Worm (Caenorhabditis elegans) whole organism, L1 larva: Measurements from ENCODE around the gene esyt-2.

Experiments
- C04F5.9 ChIP-seq: sonication (generic microtip); optimal IDR thresholded peaks from 2 replicates; lab custom pipeline; 2016; ENCODE audit warnings: missing genetic modification characterization, missing compliant biosample characterization
- C16A3.4 ChIP-seq: fragments of 150-350 bp; optimal IDR thresholded peaks from 2 replicates; lab custom pipeline; 2014; ENCODE audit warnings: missing biosample characterization, missing genetic modification characterization
- C34B4.2 ChIP-seq: sonication (generic microtip); optimal IDR thresholded peaks from 2 replicates; lab custom pipeline; 2017; ENCODE audit warnings: mild to moderate bottlenecking, missing genetic modification characterization, missing compliant biosample characterization
- blmp-1 ChIP-seq: fragments of 150-350 bp; optimal IDR thresholded peaks from 2 replicates; lab custom pipeline; 2014; ENCODE audit warnings: missing biosample characterization, missing genetic modification characterization
- ceh-63 ChIP-seq: fragments of 200-800 bp; sonication (Bioruptor generic); optimal IDR thresholded peaks from 2 replicates; lab custom pipeline; 2018; ENCODE audit warnings: mild to moderate bottlenecking, missing genetic modification characterization, missing compliant biosample characterization
- ceh-82 ChIP-seq, 3 experiments: fragments of 150-350 bp in 1 of 3; sonication (generic microtip) in 2 of 3; optimal IDR thresholded peaks; 2 replicates each; lab custom pipeline; 2014 to 2017; ENCODE audit warnings: missing biosample characterization in 3 of 3, missing genetic modification characterization in 3 of 3
- ces-1 ChIP-seq: fragments of 150-350 bp; optimal IDR thresholded peaks from 2 replicates; lab custom pipeline; 2014; ENCODE audit warnings: missing biosample characterization, missing genetic modification reagents, missing genetic modification characterization
- dsc-1 ChIP-seq: sonication (generic microtip); optimal IDR thresholded peaks from 2 replicates; lab custom pipeline; 2016; ENCODE audit warnings: mild to moderate bottlenecking, missing genetic modification characterization, missing compliant biosample characterization
- efl-1 ChIP-seq, 4 experiments: fragments of 150-350 bp; optimal IDR thresholded peaks in 3 of 4; peaks in 1 of 4; 1 replicate in 1 of 4; 2 replicates in 3 of 4; lab custom pipeline; 2014; ENCODE audit warnings: missing biosample characterization in 2 of 4, missing genetic modification characterization in 2 of 4, missing genetic modification reagents in 2 of 4
- efl-3 ChIP-seq: fragments of 200-800 bp; sonication (Bioruptor generic); optimal IDR thresholded peaks from 2 replicates; lab custom pipeline; 2018; ENCODE audit warnings: mild to moderate bottlenecking, missing genetic modification characterization, missing compliant biosample characterization
- egl-27 ChIP-seq, 2 experiments: fragments of 150-350 bp in 1 of 2; sonication (generic microtip); optimal IDR thresholded peaks; 3 replicates each; lab custom pipeline; 2017 to 2018; ENCODE audit warnings: missing biosample characterization in 2 of 2, missing genetic modification characterization in 2 of 2, missing genetic modification reagents in 2 of 2
- elt-2 ChIP-seq: sonication (generic microtip); optimal IDR thresholded peaks from 2 replicates; lab custom pipeline; 2016; ENCODE audit warnings: missing genetic modification characterization, mild to moderate bottlenecking, inconsistent platforms, missing compliant biosample characterization, missing genetic modification reagents
- fkh-4 ChIP-seq: sonication (generic microtip); optimal IDR thresholded peaks from 2 replicates; lab custom pipeline; 2016; ENCODE audit warnings: missing compliant biosample characterization, missing genetic modification characterization, borderline replicate concordance
- fkh-8 ChIP-seq: sonication (generic microtip); optimal IDR thresholded peaks from 2 replicates; lab custom pipeline; 2016; ENCODE audit warnings: mild to moderate bottlenecking, missing genetic modification characterization, missing compliant biosample characterization
- fos-1 ChIP-seq: fragments of 150-350 bp; optimal IDR thresholded peaks from 2 replicates; lab custom pipeline; 2014; ENCODE audit warnings: missing biosample characterization, missing genetic modification characterization
- grh-1 ChIP-seq: fragments of 200-800 bp; sonication (Bioruptor generic); IDR thresholded peaks from 2 replicates; pipeline ENCODE4 v1.3.6; 2022; ENCODE audit warnings: missing genetic modification reagents, missing genetic modification characterization, missing compliant biosample characterization
- hpl-2 ChIP-seq: fragments of 150-350 bp; optimal IDR thresholded peaks from 2 replicates; lab custom pipeline; 2014; ENCODE audit warnings: missing biosample characterization, missing genetic modification reagents, missing genetic modification characterization
- irx-1 ChIP-seq: sonication (generic microtip); optimal IDR thresholded peaks from 2 replicates; lab custom pipeline; 2016; ENCODE audit warnings: missing genetic modification characterization, missing compliant biosample characterization
- isw-1 ChIP-seq: fragments of 200-800 bp; sonication (Bioruptor generic); IDR thresholded peaks from 2 replicates; pipeline ENCODE4 v1.3.6; 2022; ENCODE audit warnings: missing genetic modification characterization, missing compliant biosample characterization
- lin-13 ChIP-seq: fragments of 150-350 bp; optimal IDR thresholded peaks from 2 replicates; lab custom pipeline; 2014; ENCODE audit warnings: missing biosample characterization, missing genetic modification reagents, missing genetic modification characterization
- lin-14 ChIP-seq: fragments of 200-800 bp; sonication (Bioruptor generic); optimal IDR thresholded peaks from 2 replicates; lab custom pipeline; 2018; ENCODE audit warnings: mild to moderate bottlenecking, missing genetic modification characterization, moderate library complexity, missing compliant biosample characterization
- lin-15B ChIP-seq: fragments of 150-350 bp; sonication (generic microtip); optimal IDR thresholded peaks from 3 replicates; lab custom pipeline; 2014; ENCODE audit warnings: missing biosample characterization, missing genetic modification characterization
- lin-35 ChIP-seq, 2 experiments: fragments of 150-350 bp; optimal IDR thresholded peaks; 2 replicates each; lab custom pipeline; 2014; ENCODE audit warnings: missing biosample characterization in 2 of 2, missing genetic modification characterization in 2 of 2, missing genetic modification reagents in 2 of 2
- lir-3 ChIP-seq: sonication (generic microtip); optimal IDR thresholded peaks from 2 replicates; lab custom pipeline; 2016; ENCODE audit warnings: mild to moderate bottlenecking, missing genetic modification characterization, moderate library complexity, missing compliant biosample characterization; ENCODE audit not compliant: poor library complexity
- lsy-2 ChIP-seq, 2 experiments: fragments of 150-350 bp; optimal IDR thresholded peaks; 2 replicates each; lab custom pipeline; 2014; ENCODE audit warnings: missing biosample characterization in 2 of 2, missing genetic modification characterization in 2 of 2
- mdl-1 ChIP-seq, 2 experiments: fragments of 150-350 bp; optimal IDR thresholded peaks; 2 replicates each; lab custom pipeline; 2014 to 2017; ENCODE audit warnings: missing biosample characterization in 2 of 2, missing genetic modification characterization in 2 of 2, inconsistent platforms in 1 of 2
- mep-1 ChIP-seq: fragments of 150-350 bp; optimal IDR thresholded peaks from 2 replicates; lab custom pipeline; 2014; ENCODE audit warnings: missing biosample characterization, missing genetic modification characterization
- nhr-11 ChIP-seq: fragments of 150-350 bp; optimal IDR thresholded peaks from 2 replicates; lab custom pipeline; 2014; ENCODE audit warnings: missing biosample characterization, missing genetic modification characterization
- nhr-19 ChIP-seq: fragments of 200-800 bp; sonication (Bioruptor generic); conservative IDR thresholded peaks from 2 replicates; pipeline ENCODE4 v1.3.6; 2022; ENCODE audit warnings: missing genetic modification characterization, missing compliant biosample characterization
- nhr-20 ChIP-seq: sonication (generic microtip); optimal IDR thresholded peaks from 2 replicates; lab custom pipeline; 2016; ENCODE audit warnings: mild to moderate bottlenecking, missing genetic modification characterization, missing compliant biosample characterization
- nhr-237 ChIP-seq: fragments of 150-350 bp; optimal IDR thresholded peaks from 2 replicates; lab custom pipeline; 2014; ENCODE audit warnings: missing biosample characterization, missing genetic modification characterization
- nhr-47 ChIP-seq: sonication (generic microtip); optimal IDR thresholded peaks from 2 replicates; lab custom pipeline; 2016; ENCODE audit warnings: mild to moderate bottlenecking, missing genetic modification characterization, moderate library complexity, missing compliant biosample characterization
- nhr-76 ChIP-seq: sonication (generic microtip); optimal IDR thresholded peaks from 2 replicates; lab custom pipeline; 2017; ENCODE audit warnings: missing biosample characterization, missing genetic modification characterization
- nhr-77 ChIP-seq: fragments of 150-350 bp; optimal IDR thresholded peaks from 2 replicates; lab custom pipeline; 2014; ENCODE audit warnings: missing biosample characterization, missing genetic modification characterization
- nhr-85 ChIP-seq: sonication (generic microtip); peaks from one replicate; lab custom pipeline; 2016; ENCODE audit warnings: missing genetic modification characterization, inconsistent platforms, missing compliant biosample characterization
- skn-1 ChIP-seq: fragments of 150-350 bp; optimal IDR thresholded peaks from 2 replicates; lab custom pipeline; 2014; ENCODE audit warnings: missing biosample characterization, missing genetic modification characterization
- sox-4 ChIP-seq: sonication (generic microtip); optimal IDR thresholded peaks from 2 replicates; lab custom pipeline; 2016; ENCODE audit warnings: missing genetic modification characterization, missing compliant biosample characterization
- sptf-1 ChIP-seq: fragments of 150-350 bp; optimal IDR thresholded peaks from 2 replicates; lab custom pipeline; 2014; ENCODE audit warnings: missing biosample characterization, missing genetic modification characterization
- sup-37 ChIP-seq: fragments of 200-800 bp; sonication (Bioruptor generic); optimal IDR thresholded peaks from 2 replicates; lab custom pipeline; 2018; ENCODE audit warnings: mild to moderate bottlenecking, missing genetic modification characterization, missing compliant biosample characterization
- tlp-1 ChIP-seq: fragments of 150-350 bp; optimal IDR thresholded peaks from 2 replicates; lab custom pipeline; 2014; ENCODE audit warnings: missing biosample characterization, missing genetic modification characterization
- unc-130 ChIP-seq: fragments of 150-350 bp; optimal IDR thresholded peaks from 2 replicates; lab custom pipeline; 2017; ENCODE audit warnings: missing biosample characterization, missing genetic modification characterization, inconsistent platforms
- unc-62 ChIP-seq: fragments of 150-350 bp; optimal IDR thresholded peaks from 2 replicates; lab custom pipeline; 2014; ENCODE audit warnings: missing biosample characterization, missing genetic modification reagents, missing genetic modification characterization
- unc-86 ChIP-seq: sonication (generic microtip); optimal IDR thresholded peaks from 2 replicates; lab custom pipeline; 2016; ENCODE audit warnings: missing genetic modification characterization, missing compliant biosample characterization
- unc-98 ChIP-seq: fragments of 200-800 bp; sonication (Bioruptor generic); IDR thresholded peaks from 2 replicates; pipeline ENCODE4 v1.3.6; 2022; ENCODE audit warnings: missing genetic modification characterization, missing compliant biosample characterization
- xbp-1 ChIP-seq: sonication (generic microtip); optimal IDR thresholded peaks from 2 replicates; lab custom pipeline; 2016; ENCODE audit warnings: missing genetic modification characterization, missing compliant biosample characterization
- zip-4 ChIP-seq: fragments of 200-800 bp; sonication (Bioruptor generic); optimal IDR thresholded peaks from 2 replicates; lab custom pipeline; 2018; ENCODE audit warnings: mild to moderate bottlenecking, missing genetic modification characterization, moderate library complexity, missing compliant biosample characterization

esyt-2 gene

ce11 chrIII:6221403-6221802, 9.4 kb downstream of the esyt-2 start:
- TF ChIP-seq ceh-82 (tag; optimal IDR thresholded peaks at IDR 0.05; lab: Kevin White, UChicago) = no peak
- no peak for TF ChIP-seq C34B4.2 (tag; lab: Kevin White, UChicago)
- no peak for TF ChIP-seq sox-4 (tag; lab: Kevin White, UChicago)
- no peak for TF ChIP-seq ceh-63
- no peak for TF ChIP-seq egl-27 (tag; optimal IDR thresholded peaks at IDR 0.05; lab: Kevin White, UChicago)
- TF ChIP-seq unc-86 (tag; lab: Kevin White, UChicago) = peak; percentile 5
- TF ChIP-seq nhr-19 (GFP tag; lab: Robert Waterston, UW) = no peak
- TF ChIP-seq grh-1 = no peak
- no peak for TF ChIP-seq lsy-2 (tag; optimal IDR thresholded peaks at IDR 0.05; lab: Kevin White, UChicago)
- peak; percentile 30 for TF ChIP-seq lin-14 (GFP tag; lab: Kevin White, UChicago)
- no peak for TF ChIP-seq efl-3 (GFP tag; lab: Kevin White, UChicago)
- TF ChIP-seq elt-2 (tag; lab: Kevin White, UChicago) = no peak
- no peak for TF ChIP-seq nhr-76
- TF ChIP-seq nhr-77 (tag; lab: Kevin White, UChicago) = no peak
- peak; percentile 57 for TF ChIP-seq fkh-8
- TF ChIP-seq unc-62 (GFP tag; lab: Kevin White, UChicago) = no peak
- TF ChIP-seq dsc-1 (tag; lab: Kevin White, UChicago) = no peak
- no peak for TF ChIP-seq skn-1 (tag; lab: Kevin White, UChicago)

- TF ChIP-seq blmp-1 (peak; percentile 34), fos-1 (tag; lab: Kevin White, UChicago) (no peak), C04F5.9 (tag; lab: Kevin White, UChicago) (no peak), isw-1 (GFP tag; lab: Robert Waterston, UW) (no peak)
- TF ChIP-seq, all 84 proteins: peak for 1
Measured at ce11 chrIII:6216833-6217466, 13.8 kb downstream of the esyt-2 start, which contains the start of gene hot-4. Gene hot-4, plus strand, starts transcription at chrIII:6217416.

- TF ChIP-seq irx-1 (tag; lab: Kevin White, UChicago) (no peak), ces-1 (GFP tag; lab: Kevin White, UChicago) (no peak), sup-37 (GFP tag; lab: Kevin White, UChicago) (no peak), sptf-1 (no peak), fkh-4 (tag; lab: Kevin White, UChicago) (no peak), unc-130 (tag; lab: Kevin White, UChicago) (peak; percentile 44), lin-15B (tag; lab: Kevin White, UChicago) (no peak), zip-4 (GFP tag; lab: Kevin White, UChicago) (no peak), unc-86 (tag; lab: Kevin White, UChicago) (no peak), skn-1 (tag; lab: Kevin White, UChicago) (no peak), lir-3 (tag; lab: Kevin White, UChicago) (no peak), isw-1 (GFP tag; lab: Robert Waterston, UW) (no peak), dsc-1 (tag; lab: Kevin White, UChicago) (no peak), unc-98 (GFP tag; lab: Robert Waterston, UW) (no peak), lin-14 (GFP tag; lab: Kevin White, UChicago) (no peak), hpl-2 (GFP tag; lab: Kevin White, UChicago) (no peak), efl-1 (optimal IDR thresholded peaks at IDR 0.05; lab: Kevin White, UChicago) (no peak), efl-1 (GFP tag; optimal IDR thresholded peaks at IDR 0.05 in 1 of 2; lab: Kevin White, UChicago) (no peak), nhr-20 (tag; lab: Kevin White, UChicago) (peak; percentile 12), blmp-1 (peak; percentile 76), nhr-47 (tag; lab: Kevin White, UChicago) (no peak), nhr-85 (peak; percentile 47), mdl-1 (tag; optimal IDR thresholded peaks at IDR 0.05; lab: Kevin White, UChicago) (peak in 1 of 2 experiments; percentile 59), mep-1 (no peak), lin-13 (GFP tag; lab: Kevin White, UChicago) (no peak), C16A3.4 (no peak), tlp-1 (tag; lab: Kevin White, UChicago) (no peak), nhr-11 (no peak), xbp-1 (no peak), lsy-2 (tag; optimal IDR thresholded peaks at IDR 0.05; lab: Kevin White, UChicago) (peak in 1 of 2 experiments; percentile 34), nhr-19 (GFP tag; lab: Robert Waterston, UW) (peak; percentile 67), lin-35 (GFP tag; optimal IDR thresholded peaks at IDR 0.05; lab: Kevin White, UChicago) (peak in 1 of 2 experiments; percentile 47), nhr-237 (tag; lab: Kevin White, UChicago) (no peak), unc-62 (GFP tag; lab: Kevin White, UChicago) (no peak), sox-4 (tag; lab: Kevin White, UChicago) (no peak), egl-27 (tag; optimal IDR thresholded peaks at IDR 0.05; lab: Kevin White, UChicago) (no peak)
Measured at ce11 chrIII:6215943-6216342, 14.8 kb downstream of the esyt-2 start.
